Worm (Caenorhabditis elegans): ENCODE data around the gene ttr-50.

The ttr-50 gene

ce11 chrIV:11616543-11616942 is 24.3 kb downstream of the ttr-50 start:
- TF ChIP-seq mab-9 (GFP tag; IDR thresholded peaks at IDR 0.05) (0 out of 2 replicates have a peak, but pooled peaks have one; percentile 12), ets-5 (GFP tag; IDR thresholded peaks at IDR 0.05) (0 out of 2 replicates have a peak, but pooled peaks have one; percentile 56)

ce11 chrIV:11604909-11605308 is 35.9 kb downstream of the ttr-50 start, which contains the start of the genes ragc-1 and Y24F12A.1:
Gene ragc-1, minus strand, starts transcription at chrIV:11604933.
Gene Y24F12A.1, plus strand, starts transcription at chrIV:11605254.
- TF ChIP-seq nhr-76 (tag; optimal IDR thresholded peaks at IDR 0.05) (no peak), nhr-90 (tag; optimal IDR thresholded peaks at IDR 0.05; ENCODE audit: poor library complexity) (peak; percentile 51), vab-15 (tag; optimal IDR thresholded peaks at IDR 0.05) (peak; percentile 26), skn-1 (tag; optimal IDR thresholded peaks at IDR 0.05) (peak; percentile 54), nhr-20 (tag; optimal IDR thresholded peaks at IDR 0.05) (peak; percentile 47), efl-1 (optimal IDR thresholded peaks at IDR 0.05) (peak; percentile 28 to 48), efl-1 (GFP tag; optimal IDR thresholded peaks at IDR 0.05 in 1 of 2) (peak; percentile 53 to 92), fkh-8 (tag; optimal IDR thresholded peaks at IDR 0.05) (peak; percentile 22), ceh-82 (tag; optimal IDR thresholded peaks at IDR 0.05) (peak in 2 of 3 experiments; percentile 26 to 46), lin-13 (GFP tag; optimal IDR thresholded peaks at IDR 0.05) (no peak), lir-3 (tag; optimal IDR thresholded peaks at IDR 0.05; ENCODE audit: poor library complexity) (peak; percentile 26), unc-130 (tag; optimal IDR thresholded peaks at IDR 0.05) (peak; percentile 61), rnt-1 (tag; optimal IDR thresholded peaks at IDR 0.05) (peak; percentile 48), snu-23 (GFP tag; optimal IDR thresholded peaks at IDR 0.05) (peak; percentile 41), lsy-2 (tag; optimal IDR thresholded peaks at IDR 0.05) (peak; percentile 58 to 68), lin-14 (GFP tag; optimal IDR thresholded peaks at IDR 0.05) (peak; percentile 55), C16A3.4 (tag; optimal IDR thresholded peaks at IDR 0.05) (peak; percentile 53), tbx-2 (tag; optimal IDR thresholded peaks at IDR 0.05) (peak; percentile 24), mef-2 (tag; optimal IDR thresholded peaks at IDR 0.05) (no peak), mdl-1 (tag; optimal IDR thresholded peaks at IDR 0.05) (peak in 1 of 2 experiments; percentile 71), aha-1 (tag; optimal IDR thresholded peaks at IDR 0.05) (no peak), nhr-19 (GFP tag; conservative IDR thresholded peaks at IDR 0.05) (peak; percentile 30), nhr-85 (tag) (no peak), elt-3 (tag; optimal IDR thresholded peaks at IDR 0.05) (peak in 1 of 6 experiments; percentile 66), nhr-47 (tag; optimal IDR thresholded peaks at IDR 0.05) (peak; percentile 41), fos-1 (tag; optimal IDR thresholded peaks at IDR 0.05) (no peak), dsc-1 (tag; optimal IDR thresholded peaks at IDR 0.05) (peak; percentile 34), lin-15B (tag; optimal IDR thresholded peaks at IDR 0.05) (peak; percentile 13), xbp-1 (tag; optimal IDR thresholded peaks at IDR 0.05) (peak; percentile 42), swsn-7 (tag; optimal IDR thresholded peaks at IDR 0.05) (peak; percentile 39), dpl-1 (GFP tag; optimal IDR thresholded peaks at IDR 0.05) (peak; percentile 28 to 64 (median 44)), lin-35 (GFP tag; optimal IDR thresholded peaks at IDR 0.05) (peak; percentile 29 to 61), nhr-71 (tag; optimal IDR thresholded peaks at IDR 0.05) (peak; percentile 52), blmp-1 (tag; optimal IDR thresholded peaks at IDR 0.05) (peak; percentile 58), jun-1 (tag; optimal IDR thresholded peaks at IDR 0.05) (no peak), mep-1 (tag; optimal IDR thresholded peaks at IDR 0.05) (peak; percentile 38), ceh-8 (GFP tag; optimal IDR thresholded peaks at IDR 0.05) (no peak)

- TF ChIP-seq sox-4 (tag; optimal IDR thresholded peaks at IDR 0.05) (no peak), nhr-71 (tag; optimal IDR thresholded peaks at IDR 0.05) (no peak), nhr-47 (tag; optimal IDR thresholded peaks at IDR 0.05) (no peak), ama-1 (optimal IDR thresholded peaks at IDR 0.05) (peak; percentile 13), hpl-2 (GFP tag; optimal IDR thresholded peaks at IDR 0.05) (no peak), nhr-28 (tag; optimal IDR thresholded peaks at IDR 0.05) (no peak), nhr-77 (tag; optimal IDR thresholded peaks at IDR 0.05) (no peak), lir-3 (tag; optimal IDR thresholded peaks at IDR 0.05; ENCODE audit: poor library complexity) (no peak), snpc-4 (tag; optimal IDR thresholded peaks at IDR 0.05) (no peak), nhr-20 (tag; optimal IDR thresholded peaks at IDR 0.05) (no peak), lin-35 (GFP tag; optimal IDR thresholded peaks at IDR 0.05) (no peak), mep-1 (tag; optimal IDR thresholded peaks at IDR 0.05) (no peak), vab-15 (tag; optimal IDR thresholded peaks at IDR 0.05) (no peak), dsc-1 (tag; optimal IDR thresholded peaks at IDR 0.05) (no peak), mef-2 (tag; optimal IDR thresholded peaks at IDR 0.05) (no peak), aha-1 (tag; optimal IDR thresholded peaks at IDR 0.05) (no peak), snu-23 (GFP tag; optimal IDR thresholded peaks at IDR 0.05) (no peak), efl-3 (GFP tag; optimal IDR thresholded peaks at IDR 0.05) (no peak), nhr-11 (tag; optimal IDR thresholded peaks at IDR 0.05) (no peak), jun-1 (tag; optimal IDR thresholded peaks at IDR 0.05) (no peak), egl-13 (tag; optimal IDR thresholded peaks at IDR 0.05) (no peak), xbp-1 (tag; optimal IDR thresholded peaks at IDR 0.05) (no peak), lsy-2 (tag; optimal IDR thresholded peaks at IDR 0.05) (peak in 1 of 2 experiments; percentile 22), nhr-85 (tag) (peak; percentile 1)
Measured at ce11 chrIV:11603265-11603840, 37.5 kb downstream of the ttr-50 start.

Data from whole organism, L1 larva.